Worm (Caenorhabditis elegans) whole organism, midembryonic: Measurements from ENCODE around the gene E02C12.11.

Experiments
- T22C8.4 ChIP-seq: fragments of 200-800 bp; sonication (Bioruptor generic); IDR thresholded peaks from 2 replicates; pipeline ENCODE4 v1.3.6; 2022; ENCODE audit warnings: missing genetic modification characterization, missing compliant biosample characterization
- cog-1 ChIP-seq: sonication (generic microtip); optimal IDR thresholded peaks from 2 replicates; lab custom pipeline; 2016; ENCODE audit warnings: missing genetic modification characterization, missing compliant biosample characterization
- flt-1 ChIP-seq: fragments of 200-800 bp; sonication (Bioruptor generic); IDR thresholded peaks from 2 replicates; pipeline ENCODE4 v1.3.6; 2022; ENCODE audit warnings: missing genetic modification characterization, missing compliant biosample characterization
- klf-2 ChIP-seq: fragments of 200-800 bp; sonication (Bioruptor generic); conservative IDR thresholded peaks from 2 replicates; pipeline ENCODE4 v1.3.6; 2022; ENCODE audit warnings: missing genetic modification reagents, missing genetic modification characterization, missing compliant biosample characterization
- med-1 ChIP-seq: sonication (generic microtip); optimal IDR thresholded peaks from 2 replicates; lab custom pipeline; 2017; ENCODE audit warnings: missing genetic modification characterization, mild to moderate bottlenecking, missing compliant biosample characterization, antibody characterized with exemption, missing genetic modification reagents; ENCODE audit not compliant: insufficient read depth
- ref-1 ChIP-seq: fragments of 200-800 bp; sonication (Bioruptor generic); conservative IDR thresholded peaks from 2 replicates; pipeline ENCODE4 v1.3.6; 2022; ENCODE audit warnings: missing genetic modification reagents, missing genetic modification characterization, missing compliant biosample characterization
- tab-1 ChIP-seq: fragments of 200-800 bp; sonication (Bioruptor generic); IDR thresholded peaks from 2 replicates; pipeline ENCODE4 v1.3.6; 2022; ENCODE audit warnings: missing genetic modification characterization, missing compliant biosample characterization
- ztf-23 ChIP-seq: fragments of 200-800 bp; sonication (Bioruptor generic); IDR thresholded peaks from 2 replicates; pipeline ENCODE4 v1.3.6; 2022; ENCODE audit warnings: missing genetic modification reagents, missing genetic modification characterization, missing compliant biosample characterization
- ztf-29 ChIP-seq: fragments of 200-800 bp; sonication (Bioruptor generic); IDR thresholded peaks from 2 replicates; pipeline ENCODE4 v1.3.6; 2022; ENCODE audit warnings: missing genetic modification reagents, missing genetic modification characterization, missing compliant biosample characterization

E02C12.11 gene

ce11 chrV:9343629-9344624 lies 35.8 kb downstream of the E02C12.11 start, which contains the start of gene tos-1:
tos-1 (minus strand) TSS chrV:9344203.
- peak; percentile 77 for TF ChIP-seq ztf-29
- peak; percentile 100 for TF ChIP-seq cog-1 (tag; lab: Kevin White, UChicago)
- TF ChIP-seq flt-1 (GFP tag; lab: Robert Waterston, UW) = peak; percentile 90
- TF ChIP-seq med-1 (GFP tag; lab: Kevin White, UChicago) = no peak
- TF ChIP-seq ztf-23 (GFP tag; lab: Robert Waterston, UW) = peak; percentile 87
- peak; percentile 86; the same call in 1 of the 2 replicates for TF ChIP-seq ref-1 (GFP tag; lab: Robert Waterston, UW)
- TF ChIP-seq klf-2 (GFP tag; lab: Robert Waterston, UW) = 0 out of 2 replicates have a peak, but pooled peaks have one; percentile 14
- no peak; the same call in 1 of the 2 replicates for TF ChIP-seq tab-1 (GFP tag; lab: Robert Waterston, UW)
- 0 out of 2 replicates have a peak, but pooled peaks have one; percentile 15 for TF ChIP-seq T22C8.4 (GFP tag; lab: Robert Waterston, UW)

- TF ChIP-seq ztf-29 (no peak), tab-1 (GFP tag; lab: Robert Waterston, UW) (0 out of 2 replicates have a peak, but pooled peaks have one; percentile 4), med-1 (GFP tag; lab: Kevin White, UChicago) (no peak), klf-2 (GFP tag; lab: Robert Waterston, UW) (no peak), ref-1 (GFP tag; lab: Robert Waterston, UW) (no peak), flt-1 (GFP tag; lab: Robert Waterston, UW) (no peak; the same call in 1 of the 2 replicates), T22C8.4 (GFP tag; lab: Robert Waterston, UW) (0 out of 2 replicates have a peak, but pooled peaks have one; percentile 11), ztf-23 (GFP tag; lab: Robert Waterston, UW) (0 out of 2 replicates have a peak, but pooled peaks have one; percentile 45), cog-1 (tag; lab: Kevin White, UChicago) (no peak)
Observed at ce11 chrV:9342965-9343628, 36.6 kb downstream of the E02C12.11 start.

ce11 chrV:9342282-9342681 lies 37.4 kb downstream of the E02C12.11 start:
- TF ChIP-seq flt-1 (GFP tag; lab: Robert Waterston, UW) (peak; percentile 78; the same call in 1 of the 2 replicates), T22C8.4 (GFP tag; lab: Robert Waterston, UW) (peak; percentile 28; the same call in 1 of the 2 replicates), ztf-23 (GFP tag; lab: Robert Waterston, UW) (0 out of 2 replicates have a peak, but pooled peaks have one; percentile 6), klf-2 (GFP tag; lab: Robert Waterston, UW) (0 out of 2 replicates have a peak, but pooled peaks have one; percentile 49)

- peak; percentile 49 for TF ChIP-seq ztf-23 (GFP tag; lab: Robert Waterston, UW)
- peak; percentile 62; the same call in 1 of the 2 replicates for TF ChIP-seq flt-1 (GFP tag; lab: Robert Waterston, UW)
- 0 out of 2 replicates have a peak, but pooled peaks have one; percentile 50 for TF ChIP-seq klf-2 (GFP tag; lab: Robert Waterston, UW)
Observed at ce11 chrV:9341814-9342213, 37.9 kb downstream of the E02C12.11 start.

- 0 out of 2 replicates have a peak, but pooled peaks have one; percentile 8 for TF ChIP-seq tab-1 (GFP tag; lab: Robert Waterston, UW)
- no peak for TF ChIP-seq cog-1 (tag; lab: Kevin White, UChicago)
Observed at ce11 chrV:9340318-9340717, 39.4 kb downstream of the E02C12.11 start.

ce11 chrV:9339292-9339691 lies 40.4 kb downstream of the E02C12.11 start:
- TF ChIP-seq klf-2 (GFP tag; lab: Robert Waterston, UW) = 0 out of 2 replicates have a peak, but pooled peaks have one; percentile 15
- TF ChIP-seq ztf-23 (GFP tag; lab: Robert Waterston, UW) = 0 out of 2 replicates have a peak, but pooled peaks have one; percentile 8

- no peak for TF ChIP-seq ztf-23 (GFP tag; lab: Robert Waterston, UW)
- no peak for TF ChIP-seq T22C8.4 (GFP tag; lab: Robert Waterston, UW)
- no peak for TF ChIP-seq ref-1 (GFP tag; lab: Robert Waterston, UW)
- no peak for TF ChIP-seq cog-1 (tag; lab: Kevin White, UChicago)
- no peak for TF ChIP-seq ztf-29
- TF ChIP-seq klf-2 (GFP tag; lab: Robert Waterston, UW) = no peak
- TF ChIP-seq med-1 (GFP tag; lab: Kevin White, UChicago) = no peak
- TF ChIP-seq flt-1 (GFP tag; lab: Robert Waterston, UW) = no peak
- no peak for TF ChIP-seq tab-1 (GFP tag; lab: Robert Waterston, UW)
Observed at ce11 chrV:9338452-9338851, 41.3 kb downstream of the E02C12.11 start.

- TF ChIP-seq med-1 (GFP tag; lab: Kevin White, UChicago) = no peak
- no peak for TF ChIP-seq klf-2 (GFP tag; lab: Robert Waterston, UW)
- no peak for TF ChIP-seq ztf-29
- no peak for TF ChIP-seq ref-1 (GFP tag; lab: Robert Waterston, UW)
- TF ChIP-seq T22C8.4 (GFP tag; lab: Robert Waterston, UW) = no peak
- TF ChIP-seq flt-1 (GFP tag; lab: Robert Waterston, UW) = no peak
- TF ChIP-seq tab-1 (GFP tag; lab: Robert Waterston, UW) = no peak
- no peak for TF ChIP-seq cog-1 (tag; lab: Kevin White, UChicago)
- no peak for TF ChIP-seq ztf-23 (GFP tag; lab: Robert Waterston, UW)
Observed at ce11 chrV:9336462-9336861, 43.2 kb downstream of the E02C12.11 start, which contains the start of gene coq-6. coq-6 (plus strand) TSS chrV:9336762.
